Worm (Caenorhabditis elegans) whole organism, L2 larva: ENCODE data around the gene C35C5.8.

ENCODE experiments used
- R02D3.7 ChIP-seq: fragments of 150-350 bp; optimal IDR thresholded peaks from 2 replicates; lab custom pipeline; 2014; ENCODE audit warnings: missing biosample characterization, missing genetic modification characterization
- aly-2 ChIP-seq: fragments of 150-350 bp; optimal IDR thresholded peaks from 2 replicates; lab custom pipeline; 2014; ENCODE audit warnings: missing biosample characterization, missing genetic modification characterization
- egl-27 ChIP-seq: sonication (generic microtip); optimal IDR thresholded peaks from 3 replicates; lab custom pipeline; 2017; ENCODE audit warnings: missing biosample characterization, missing genetic modification reagents, missing genetic modification characterization
- elt-3 ChIP-seq: sonication (generic microtip); optimal IDR thresholded peaks from 2 replicates; lab custom pipeline; 2017; ENCODE audit warnings: missing biosample characterization, missing genetic modification characterization
- mab-5 ChIP-seq: fragments of 150-350 bp; optimal IDR thresholded peaks from 2 replicates; lab custom pipeline; 2014; ENCODE audit warnings: missing biosample characterization, missing genetic modification characterization
- mbf-1 ChIP-seq: sonication (generic microtip); optimal IDR thresholded peaks from 2 replicates; lab custom pipeline; 2017; ENCODE audit warnings: missing biosample characterization, missing genetic modification characterization
- nhr-77 ChIP-seq: fragments of 150-350 bp; optimal IDR thresholded peaks from 2 replicates; lab custom pipeline; 2014; ENCODE audit warnings: missing biosample characterization, missing genetic modification characterization
- unc-55 ChIP-seq: fragments of 150-350 bp; sonication (generic microtip); optimal IDR thresholded peaks from 3 replicates; lab custom pipeline; 2014; ENCODE audit warnings: missing biosample characterization, missing genetic modification reagents, missing genetic modification characterization

ce11 chrX:11541690-11542089, 8.3 kb downstream of the C35C5.8 start:
- TF ChIP-seq mab-5 (tag; lab: Kevin White, UChicago) (no peak), egl-27 (tag; lab: Kevin White, UChicago) (no peak), aly-2 (tag; lab: Kevin White, UChicago) (no peak), elt-3 (no peak), R02D3.7 (tag; lab: Kevin White, UChicago) (no peak), mbf-1 (tag; lab: Kevin White, UChicago) (no peak), unc-55 (GFP tag; lab: Kevin White, UChicago) (no peak), nhr-77 (tag; lab: Kevin White, UChicago) (no peak)
